Fruit fly (Drosophila melanogaster) whole organism, embryonic: ENCODE results near the gene Rpn9.

Experiments
- Adf1 ChIP-seq: fragments of 200-800 bp; sonication (Bioruptor generic); IDR thresholded peaks from 2 replicates; pipeline ENCODE4 v1.3.6; 2022; ENCODE audit warnings: missing biosample characterization, missing genetic modification characterization
- Atf-2 ChIP-seq: fragments of 200-800 bp; sonication (Bioruptor generic); optimal IDR thresholded peaks from 2 replicates; lab custom pipeline; 2016; ENCODE audit warnings: missing biosample characterization, missing genetic modification characterization
- B-H2 ChIP-seq: fragments of 200-800 bp; sonication (Bioruptor generic); optimal IDR thresholded peaks from 2 replicates; lab custom pipeline; 2018; ENCODE audit warnings: missing biosample characterization, mild to moderate bottlenecking, missing genetic modification characterization
- BtbVII ChIP-seq: fragments of 200-800 bp; sonication (Bioruptor generic); optimal IDR thresholded peaks from 3 replicates; lab custom pipeline; 2017; ENCODE audit warnings: missing biosample characterization, mild to moderate bottlenecking, missing genetic modification characterization
- CG10267 ChIP-seq: fragments of 200-800 bp; sonication (Bioruptor generic); optimal IDR thresholded peaks from 2 replicates; lab custom pipeline; 2018; ENCODE audit warnings: missing biosample characterization, mild to moderate bottlenecking, missing genetic modification characterization, moderate library complexity
- CG11398 ChIP-seq: fragments of 200-800 bp; sonication (Bioruptor generic); optimal IDR thresholded peaks from 2 replicates; lab custom pipeline; 2016; ENCODE audit warnings: missing biosample characterization, missing genetic modification characterization
- CG13424 ChIP-seq: fragments of 200-800 bp; sonication (Bioruptor generic); optimal IDR thresholded peaks from 2 replicates; lab custom pipeline; 2019; ENCODE audit warnings: missing biosample characterization, mild to moderate bottlenecking, missing genetic modification characterization, moderate library complexity
- CG1529 ChIP-seq: fragments of 200-800 bp; sonication (Bioruptor generic); optimal IDR thresholded peaks from 3 replicates; lab custom pipeline; 2018; ENCODE audit warnings: missing biosample characterization, missing genetic modification characterization
- CG16815 ChIP-seq: fragments of 200-800 bp; sonication (Bioruptor generic); optimal IDR thresholded peaks from 3 replicates; lab custom pipeline; 2017; ENCODE audit warnings: missing biosample characterization, mild to moderate bottlenecking, missing genetic modification characterization
- CG17568 ChIP-seq: fragments of 200-800 bp; sonication (Bioruptor generic); optimal IDR thresholded peaks from 2 replicates; lab custom pipeline; 2018; ENCODE audit warnings: missing biosample characterization, mild to moderate bottlenecking, missing genetic modification characterization, moderate library complexity
- CG18476 ChIP-seq: fragments of 200-800 bp; sonication (Bioruptor generic); optimal IDR thresholded peaks from 2 replicates; lab custom pipeline; 2016; ENCODE audit warnings: missing biosample characterization, mild to moderate bottlenecking, missing genetic modification characterization
- CG2129 ChIP-seq: fragments of 200-800 bp; sonication (Bioruptor generic); IDR thresholded peaks from 2 replicates; pipeline ENCODE4 v1.3.6; 2022; ENCODE audit warnings: missing biosample characterization, missing genetic modification characterization; ENCODE audit not compliant: partially characterized antibody
- CG2875 ChIP-seq: fragments of 200-800 bp; sonication (Bioruptor generic); optimal IDR thresholded peaks from 2 replicates; lab custom pipeline; 2017; ENCODE audit warnings: missing biosample characterization, mild to moderate bottlenecking, missing genetic modification characterization, missing genetic modification reagents
- CG30403 ChIP-seq: fragments of 200-800 bp; sonication (Bioruptor generic); optimal IDR thresholded peaks from 3 replicates; lab custom pipeline; 2016; ENCODE audit warnings: missing biosample characterization, missing genetic modification characterization
- CG3847 ChIP-seq: fragments of 200-800 bp; sonication (Bioruptor generic); IDR thresholded peaks from 2 replicates; pipeline ENCODE4 v1.3.6; 2022; ENCODE audit warnings: missing biosample characterization, missing genetic modification characterization
- CG43689 ChIP-seq: fragments of 200-800 bp; sonication (Bioruptor generic); IDR thresholded peaks from 2 replicates; pipeline ENCODE4 v1.3.6; 2022; ENCODE audit warnings: missing biosample characterization, missing genetic modification characterization
- CG4707 ChIP-seq: fragments of 200-800 bp; sonication (Bioruptor generic); optimal IDR thresholded peaks from 2 replicates; lab custom pipeline; 2018; ENCODE audit warnings: missing biosample characterization, mild to moderate bottlenecking, missing genetic modification characterization, moderate library complexity
- CG8281 ChIP-seq: fragments of 200-800 bp; sonication (Bioruptor generic); optimal IDR thresholded peaks from 2 replicates; lab custom pipeline; 2018; ENCODE audit warnings: missing biosample characterization, mild to moderate bottlenecking, missing genetic modification characterization, moderate library complexity
- CG8290 ChIP-seq, 3 experiments: fragments of 200-800 bp; sonication (Bioruptor generic); optimal IDR thresholded peaks; 2 replicates each; lab custom pipeline; 2016 to 2019; ENCODE audit warnings: missing biosample characterization in 3 of 3, missing genetic modification characterization in 3 of 3, mild to moderate bottlenecking in 2 of 3, moderate library complexity in 1 of 3
- CG8765 ChIP-seq: fragments of 200-800 bp; sonication (Bioruptor generic); IDR thresholded peaks from 2 replicates; pipeline ENCODE4 v1.3.6; 2022; ENCODE audit warnings: missing biosample characterization, missing genetic modification characterization
- CG9215 ChIP-seq: fragments of 200-800 bp; sonication (Bioruptor generic); IDR thresholded peaks from 2 replicates; pipeline ENCODE4 v1.3.6; 2022; ENCODE audit warnings: missing biosample characterization, missing genetic modification characterization
- D ChIP-seq, 2 experiments: fragments of 200-800 bp in 1 of 2; fragments of >200 bp in 1 of 2; sonication (Bioruptor generic) in 1 of 2; optimal IDR thresholded peaks; 2 replicates in 1 of 2; 3 replicates in 1 of 2; lab custom pipeline; 2017; ENCODE audit warnings: mild to moderate bottlenecking in 1 of 2, missing biosample characterization in 1 of 2, missing genetic modification characterization in 1 of 2, missing genetic modification reagents in 1 of 2
- Doc3 ChIP-seq: fragments of 200-800 bp; sonication (Bioruptor generic); IDR thresholded peaks from 3 replicates; pipeline ENCODE4 v1.3.6; 2022; ENCODE audit warnings: missing biosample characterization, missing genetic modification characterization; ENCODE audit not compliant: partially characterized antibody
- Dref ChIP-seq: fragments of 200-800 bp; sonication (Bioruptor generic); IDR thresholded peaks from 2 replicates; pipeline ENCODE4 v1.3.6; 2022; ENCODE audit warnings: missing biosample characterization, missing genetic modification characterization
- Ets97D ChIP-seq: fragments of 200-800 bp; sonication (Bioruptor generic); optimal IDR thresholded peaks from 3 replicates; lab custom pipeline; 2016; ENCODE audit warnings: missing biosample characterization, missing genetic modification characterization
- H15 ChIP-seq: fragments of 200-800 bp; sonication (Bioruptor generic); IDR thresholded peaks from 3 replicates; pipeline ENCODE4 v1.3.6; 2022; ENCODE audit warnings: missing biosample characterization, missing genetic modification characterization
- HHEX ChIP-seq: fragments of 200-800 bp; sonication (Bioruptor generic); optimal IDR thresholded peaks from 3 replicates; lab custom pipeline; 2017; ENCODE audit warnings: missing biosample characterization, mild to moderate bottlenecking, missing genetic modification characterization, missing genetic modification reagents
- Hmr ChIP-seq: fragments of 200-800 bp; sonication (Bioruptor generic); optimal IDR thresholded peaks from 3 replicates; lab custom pipeline; 2017; ENCODE audit warnings: mild to moderate bottlenecking, missing biosample characterization, missing genetic modification reagents, missing genetic modification characterization
- Hr39 ChIP-seq: fragments of >200 bp; optimal IDR thresholded peaks from 2 replicates; lab custom pipeline; 2017
- MTF-1 ChIP-seq: fragments of 200-800 bp; sonication (Bioruptor generic); optimal IDR thresholded peaks from 2 replicates; lab custom pipeline; 2018; ENCODE audit warnings: missing biosample characterization, mild to moderate bottlenecking, missing genetic modification characterization, borderline replicate concordance
- NFAT ChIP-seq: fragments of 200-800 bp; sonication (Bioruptor generic); IDR thresholded peaks from 2 replicates; pipeline ENCODE4 v1.3.6; 2022; ENCODE audit warnings: missing biosample characterization, missing genetic modification characterization
- PHDP ChIP-seq: fragments of 200-800 bp; sonication (Bioruptor generic); optimal IDR thresholded peaks from 3 replicates; lab custom pipeline; 2018; ENCODE audit warnings: missing biosample characterization, mild to moderate bottlenecking, missing genetic modification characterization, moderate library complexity
- Stat92E ChIP-seq, 3 experiments: fragments of >200 bp in 2 of 3; fragments of 200-800 bp in 1 of 3; sonication (Bioruptor generic) in 1 of 3; optimal IDR thresholded peaks; 2 replicates each; lab custom pipeline; 2017 to 2019; ENCODE audit warnings: missing biosample characterization in 3 of 3, missing genetic modification characterization in 3 of 3, mild to moderate bottlenecking in 1 of 3, moderate library complexity in 1 of 3
- ash1 ChIP-seq: fragments of 200-800 bp; sonication (Bioruptor generic); optimal IDR thresholded peaks from 2 replicates; lab custom pipeline; 2018; ENCODE audit warnings: missing biosample characterization, mild to moderate bottlenecking, missing genetic modification characterization
- ato ChIP-seq: fragments of 200-800 bp; sonication (Bioruptor generic); IDR thresholded peaks from 2 replicates; pipeline ENCODE4 v1.3.6; 2022; ENCODE audit warnings: missing biosample characterization, missing genetic modification characterization; ENCODE audit not compliant: partially characterized antibody
- h ChIP-seq: fragments of >200 bp; optimal IDR thresholded peaks from 2 replicates; lab custom pipeline; 2017
- kni ChIP-seq: fragments of 200-800 bp; sonication (Bioruptor generic); optimal IDR thresholded peaks from 3 replicates; lab custom pipeline; 2017; ENCODE audit warnings: mild to moderate bottlenecking, missing biosample characterization, missing genetic modification reagents, missing genetic modification characterization
- lilli ChIP-seq: fragments of 200-800 bp; sonication (Bioruptor generic); optimal IDR thresholded peaks from 3 replicates; lab custom pipeline; 2016; ENCODE audit warnings: missing biosample characterization, missing genetic modification characterization
- lov ChIP-seq, 2 experiments: fragments of 200-800 bp in 1 of 2; fragments of >200 bp in 1 of 2; sonication (Bioruptor generic) in 1 of 2; IDR thresholded peaks in 1 of 2; optimal IDR thresholded peaks in 1 of 2; 2 replicates in 1 of 2; 3 replicates in 1 of 2; pipeline versions ENCODE4 v1.3.6 to Lab custom; 2017 to 2022; ENCODE audit warnings: missing biosample characterization in 1 of 2, missing genetic modification characterization in 1 of 2
- psq ChIP-seq: fragments of 200-800 bp; sonication (Bioruptor generic); optimal IDR thresholded peaks from 2 replicates; lab custom pipeline; 2017; ENCODE audit warnings: missing biosample characterization, missing genetic modification characterization
- pum ChIP-seq: fragments of 200-800 bp; sonication (Bioruptor generic); optimal IDR thresholded peaks from 2 replicates; lab custom pipeline; 2016; ENCODE audit warnings: missing biosample characterization, missing genetic modification characterization
- repo ChIP-seq: fragments of 200-800 bp; sonication (Bioruptor generic); optimal IDR thresholded peaks from 2 replicates; lab custom pipeline; 2016; ENCODE audit warnings: missing biosample characterization, missing genetic modification characterization
- sna ChIP-seq: fragments of 200-800 bp; sonication (Bioruptor generic); IDR thresholded peaks from 2 replicates; pipeline ENCODE4 v1.3.6; 2022; ENCODE audit warnings: missing biosample characterization, missing genetic modification characterization; ENCODE audit not compliant: partially characterized antibody
- sob ChIP-seq: fragments of 200-800 bp; sonication (Bioruptor generic); IDR thresholded peaks from 2 replicates; pipeline ENCODE4 v1.3.6; 2022; ENCODE audit warnings: missing biosample characterization, missing genetic modification characterization
- sr ChIP-seq: fragments of 200-800 bp; sonication (Bioruptor generic); IDR thresholded peaks from 3 replicates; pipeline ENCODE4 v1.3.6; 2022; ENCODE audit warnings: missing biosample characterization, missing genetic modification characterization
- trem ChIP-seq: fragments of 200-800 bp; optimal IDR thresholded peaks from 3 replicates; lab custom pipeline; 2019; ENCODE audit warnings: missing biosample characterization, mild to moderate bottlenecking, missing genetic modification characterization, moderate library complexity
- unc-4 ChIP-seq: fragments of 200-800 bp; sonication (Bioruptor generic); IDR thresholded peaks from 2 replicates; pipeline ENCODE4 v1.3.6; 2022; ENCODE audit warnings: missing biosample characterization, missing genetic modification characterization; ENCODE audit not compliant: partially characterized antibody
- z ChIP-seq: fragments of 200-800 bp; sonication (Bioruptor generic); IDR thresholded peaks from 3 replicates; pipeline ENCODE4 v1.3.6; 2022; ENCODE audit warnings: missing biosample characterization, missing genetic modification characterization
- zen ChIP-seq: fragments of 200-800 bp; sonication (Bioruptor generic); optimal IDR thresholded peaks from 3 replicates; lab custom pipeline; 2018; ENCODE audit warnings: missing biosample characterization, mild to moderate bottlenecking, missing genetic modification characterization, moderate library complexity

The Rpn9 gene

dm6 chr3R:23772808-23773207 is 39.5 kb upstream of the Rpn9 start, which contains the start of gene tst (continued):
- peak; percentile 86 for TF ChIP-seq CG8290 (GFP tag; optimal IDR thresholded peaks at IDR 0.05; lab: Kevin White, UChicago)
- peak in 1 of 2 experiments; percentile 59 for TF ChIP-seq CG8290 (tag; optimal IDR thresholded peaks at IDR 0.05; lab: Kevin White, UChicago)
- TF ChIP-seq CG9215 (GFP tag; lab: Robert Waterston, UW): peak; percentile 96
- TF ChIP-seq psq (GFP tag; lab: Kevin White, UChicago): peak; percentile 81
- TF ChIP-seq CG17568 (GFP tag; lab: Kevin White, UChicago): no peak
- TF ChIP-seq B-H2 (GFP tag; lab: Kevin White, UChicago): no peak
- peak; percentile 90 for TF ChIP-seq HHEX (GFP tag; lab: Kevin White, UChicago)
- TF ChIP-seq Hr39 (lab: Kevin White, UChicago): no peak
- no peak for TF ChIP-seq CG4707 (GFP tag; lab: Kevin White, UChicago)
- peak; percentile 93 for TF ChIP-seq CG8765
- TF ChIP-seq PHDP (tag; lab: Kevin White, UChicago): peak; percentile 92
- peak; percentile 90 for TF ChIP-seq zen (tag; lab: Kevin White, UChicago)
- TF ChIP-seq CG3847: peak; percentile 97
- peak; percentile 97 for TF ChIP-seq H15
- TF ChIP-seq CG11398 (GFP tag; lab: Kevin White, UChicago): no peak
- TF ChIP-seq lov (optimal IDR thresholded peaks at IDR 0.05; lab: Kevin White, UChicago): no peak
- peak; percentile 93 for TF ChIP-seq lov (GFP tag; IDR thresholded peaks at IDR 0.05; lab: Robert Waterston, UW)
- peak; percentile 91 for TF ChIP-seq NFAT (GFP tag; lab: Robert Waterston, UW)
- no peak for TF ChIP-seq sr (GFP tag; lab: Robert Waterston, UW)
- TF ChIP-seq Hmr (GFP tag; lab: Kevin White, UChicago): peak; percentile 91
- TF ChIP-seq CG43689 (GFP tag; lab: Robert Waterston, UW): peak; percentile 88
- no peak for TF ChIP-seq ato (GFP tag; lab: Robert Waterston, UW)
- TF ChIP-seq CG2875 (GFP tag; lab: Kevin White, UChicago): peak; percentile 66
- TF ChIP-seq lilli (GFP tag; lab: Kevin White, UChicago): peak; percentile 84
- peak; percentile 78 for TF ChIP-seq BtbVII (GFP tag; lab: Kevin White, UChicago)
- peak; percentile 94 for TF ChIP-seq CG30403 (GFP tag; lab: Kevin White, UChicago)
- TF ChIP-seq unc-4 (GFP tag; lab: Robert Waterston, UW): 0 out of 2 replicates have a peak, but pooled peaks have one; percentile 40
- no peak for TF ChIP-seq CG2129 (GFP tag; lab: Robert Waterston, UW)
- TF ChIP-seq ash1: no peak
- peak; percentile 68 for TF ChIP-seq CG8281
- TF ChIP-seq D (optimal IDR thresholded peaks at IDR 0.05; lab: Kevin White, UChicago): no peak
- TF ChIP-seq D (GFP tag; optimal IDR thresholded peaks at IDR 0.05; lab: Kevin White, UChicago): peak; percentile 78
- TF ChIP-seq pum (GFP tag; lab: Kevin White, UChicago): peak; percentile 53
- peak; percentile 46 for TF ChIP-seq Dref (GFP tag; lab: Robert Waterston, UW)
- TF ChIP-seq kni (GFP tag; lab: Kevin White, UChicago): peak; percentile 7
- TF ChIP-seq sob (GFP tag; lab: Robert Waterston, UW): peak; percentile 99
- TF ChIP-seq CG10267 (tag; lab: Kevin White, UChicago): peak; percentile 89
- peak; percentile 28; the same call in 1 of the 3 replicates for TF ChIP-seq Doc3 (GFP tag; lab: Robert Waterston, UW)
- peak; percentile 89 for TF ChIP-seq CG16815 (GFP tag; lab: Kevin White, UChicago)
- no peak for TF ChIP-seq repo (GFP tag; lab: Kevin White, UChicago)
- TF ChIP-seq Ets97D: peak; percentile 17
- TF ChIP-seq Stat92E (GFP tag; optimal IDR thresholded peaks at IDR 0.05; lab: Kevin White, UChicago): peak in 1 of 3 experiments; percentile 36
- TF ChIP-seq CG1529 (GFP tag; lab: Kevin White, UChicago): peak; percentile 69
- no peak for TF ChIP-seq h (lab: Kevin White, UChicago)
- TF ChIP-seq MTF-1 (GFP tag; lab: Kevin White, UChicago): peak; percentile 82
- TF ChIP-seq Atf-2 (GFP tag; lab: Kevin White, UChicago): peak; percentile 31
- no peak for TF ChIP-seq sna (GFP tag; lab: Robert Waterston, UW)
- peak; percentile 75 for TF ChIP-seq CG18476 (GFP tag; lab: Kevin White, UChicago)
- TF ChIP-seq trem: peak; percentile 91
- TF ChIP-seq z (GFP tag; lab: Robert Waterston, UW): peak; percentile 59; the same call in 1 of the 3 replicates
- peak; percentile 78 for TF ChIP-seq Adf1 (GFP tag; lab: Robert Waterston, UW)
- peak; percentile 92 for TF ChIP-seq CG13424 (tag; lab: Kevin White, UChicago)
